Worm (Caenorhabditis elegans) whole organism, midembryonic: ENCODE data around the gene sec-61.G.

ENCODE experiments used
- flt-1 ChIP-seq: fragments of 200-800 bp; sonication (Bioruptor generic); IDR thresholded peaks from 2 replicates; pipeline ENCODE4 v1.3.6; 2022; ENCODE audit warnings: missing genetic modification characterization, missing compliant biosample characterization
- ref-1 ChIP-seq: fragments of 200-800 bp; sonication (Bioruptor generic); conservative IDR thresholded peaks from 2 replicates; pipeline ENCODE4 v1.3.6; 2022; ENCODE audit warnings: missing genetic modification reagents, missing genetic modification characterization, missing compliant biosample characterization
- ztf-23 ChIP-seq: fragments of 200-800 bp; sonication (Bioruptor generic); IDR thresholded peaks from 2 replicates; pipeline ENCODE4 v1.3.6; 2022; ENCODE audit warnings: missing genetic modification reagents, missing genetic modification characterization, missing compliant biosample characterization

ce11 chrV:10877808-10878600 lies 18.9 kb downstream of the sec-61.G start:
- TF ChIP-seq flt-1 (GFP tag; lab: Robert Waterston, UW) (no peak), ztf-23 (GFP tag; lab: Robert Waterston, UW) (no peak), ref-1 (GFP tag; lab: Robert Waterston, UW) (no peak)
